Fruit fly (Drosophila melanogaster): ENCODE data around the gene Sod1.

Gene Sod1

DNA sequence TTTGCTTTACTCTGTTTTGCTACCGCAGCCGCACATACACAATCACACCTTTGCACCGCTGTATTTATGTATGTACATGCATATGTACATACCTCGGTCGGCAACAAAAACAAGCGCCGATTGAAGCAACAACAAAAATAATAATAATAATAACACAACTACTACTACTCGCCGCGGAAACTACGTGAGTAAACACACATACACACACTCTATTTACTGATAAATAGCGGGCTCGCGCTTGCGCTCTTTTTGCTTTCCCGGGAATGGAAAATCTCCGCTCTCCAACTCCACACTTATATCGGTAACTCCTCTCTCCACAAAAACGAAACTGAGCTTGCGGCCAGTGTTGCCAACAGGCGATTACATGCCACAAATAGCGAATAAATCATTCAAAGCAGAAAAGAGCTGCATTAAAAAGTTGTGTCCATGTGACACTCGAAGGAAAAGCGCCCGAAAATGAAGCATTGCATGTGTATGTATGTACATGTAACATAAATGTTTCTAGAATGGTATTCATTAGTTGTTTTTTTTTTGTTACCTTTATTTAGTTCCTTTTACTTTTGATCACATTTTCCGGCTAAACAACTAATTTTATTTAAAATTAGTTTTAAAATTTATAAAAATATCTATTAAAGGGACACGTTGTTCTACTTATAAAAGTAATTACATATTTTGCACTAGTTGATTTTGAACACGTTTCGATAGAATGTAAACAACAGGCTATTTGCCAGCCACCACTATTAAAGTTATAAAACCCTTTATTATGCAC is 5.3 kb upstream of the Sod1 start (continued):
- TF ChIP-seq nerfin-2 (GFP tag; IDR thresholded peaks at IDR 0.05; ENCODE audit: partially characterized antibody) (no peak), unpg (GFP tag; optimal IDR thresholded peaks at IDR 0.05) (peak; percentile 61), stwl (tag; optimal IDR thresholded peaks at IDR 0.05) (peak; percentile 47), CG4424 (GFP tag; optimal IDR thresholded peaks at IDR 0.05) (peak; percentile 12), CG6791 (GFP tag; IDR thresholded peaks at IDR 0.05; ENCODE audit: partially characterized antibody) (no peak), Stat92E (GFP tag; optimal IDR thresholded peaks at IDR 0.05) (peak in 1 of 3 experiments; percentile 15), shn (GFP tag; optimal IDR thresholded peaks at IDR 0.05) (peak; percentile 58), her (GFP tag; optimal IDR thresholded peaks at IDR 0.05) (peak; percentile 1), Tbp (GFP tag; optimal IDR thresholded peaks at IDR 0.05) (no peak), nom (GFP tag; optimal IDR thresholded peaks at IDR 0.05) (peak; percentile 73), CG43689 (GFP tag; IDR thresholded peaks at IDR 0.05) (no peak), hth (optimal IDR thresholded peaks at IDR 0.05) (no peak), CG15269 (tag; optimal IDR thresholded peaks at IDR 0.05) (peak; percentile 62), slou (GFP tag; optimal IDR thresholded peaks at IDR 0.05) (peak; percentile 22), CG8765 (GFP tag; IDR thresholded peaks at IDR 0.05) (no peak), CG6175 (GFP tag; IDR thresholded peaks at IDR 0.05) (peak; percentile 72; the same call in 1 of the 3 replicates), sim (GFP tag; IDR thresholded peaks at IDR 0.05) (peak; percentile 77), Sox102F (GFP tag; optimal IDR thresholded peaks at IDR 0.05) (no peak), peb (GFP tag; IDR thresholded peaks at IDR 0.05) (no peak), CG34376 (GFP tag; optimal IDR thresholded peaks at IDR 0.05) (peak; percentile 95), MESR4 (GFP tag; optimal IDR thresholded peaks at IDR 0.05) (peak; percentile 41), CG7357 (GFP tag; IDR thresholded peaks at IDR 0.05) (no peak), Atf-2 (GFP tag; optimal IDR thresholded peaks at IDR 0.05) (peak; percentile 55), CG9727 (GFP tag; optimal IDR thresholded peaks at IDR 0.05) (peak; percentile 77), knrl (GFP tag; IDR thresholded peaks at IDR 0.05; ENCODE audit: partially characterized antibody) (no peak), CG34224 (GFP tag; IDR thresholded peaks at IDR 0.05; ENCODE audit: partially characterized antibody) (peak; percentile 12; the same call in 1 of the 3 replicates), CG7271 (tag; optimal IDR thresholded peaks at IDR 0.05) (peak; percentile 71), CoRest (tag; optimal IDR thresholded peaks at IDR 0.05) (peak; percentile 46), Poxn (GFP tag; IDR thresholded peaks at IDR 0.05) (no peak), CG12942 (GFP tag; optimal IDR thresholded peaks at IDR 0.05) (peak; percentile 44), wdn (GFP tag; IDR thresholded peaks at IDR 0.05) (peak; percentile 51; the same call in 1 of the 2 replicates), sna (GFP tag; IDR thresholded peaks at IDR 0.05; ENCODE audit: partially characterized antibody) (no peak), Bdp1 (GFP tag; optimal IDR thresholded peaks at IDR 0.05) (peak; percentile 4), Med (GFP tag) (peak; percentile 92), Ets97D (GFP tag; optimal IDR thresholded peaks at IDR 0.05) (peak; percentile 8), PHDP (tag; optimal IDR thresholded peaks at IDR 0.05) (peak; percentile 55), Ravus (GFP tag; IDR thresholded peaks at IDR 0.05) (no peak), trem (tag; optimal IDR thresholded peaks at IDR 0.05) (no peak), jing (GFP tag; optimal IDR thresholded peaks at IDR 0.05) (no peak), CG4282 (GFP tag; optimal IDR thresholded peaks at IDR 0.05) (peak; percentile 24), CG10366 (GFP tag; IDR thresholded peaks at IDR 0.05) (peak; percentile 24; the same call in 1 of the 2 replicates), CG4730 (GFP tag; IDR thresholded peaks at IDR 0.05) (no peak), ssp (GFP tag; IDR thresholded peaks at IDR 0.05) (no peak), CG10543 (GFP tag; optimal IDR thresholded peaks at IDR 0.05) (peak; percentile 98), yki (optimal IDR thresholded peaks at IDR 0.05) (peak; percentile 26), CG9817 (tag; optimal IDR thresholded peaks at IDR 0.05) (peak; percentile 46), nmo (GFP tag; optimal IDR thresholded peaks at IDR 0.05) (peak; percentile 16), Atf3 (GFP tag; optimal IDR thresholded peaks at IDR 0.05) (peak; percentile 42), CG8281 (tag; optimal IDR thresholded peaks at IDR 0.05) (peak; percentile 64)

All from whole organism, embryonic.